Fruit fly (Drosophila melanogaster) whole organism, pupa: ENCODE measurements around the gene CG4631.

Experiments
- CG10348 ChIP-seq: fragments of 200-800 bp; sonication (Bioruptor generic); IDR thresholded peaks from 2 replicates; pipeline ENCODE4 v1.3.6; 2022; ENCODE audit warnings: missing biosample characterization, missing genetic modification characterization
- CG13204 ChIP-seq: fragments of 200-800 bp; sonication (Bioruptor generic); optimal IDR thresholded peaks from 2 replicates; lab custom pipeline; 2018; ENCODE audit warnings: missing biosample characterization, mild to moderate bottlenecking, missing genetic modification characterization, moderate library complexity
- CG15710 ChIP-seq: fragments of 200-800 bp; sonication (Bioruptor generic); optimal IDR thresholded peaks from 2 replicates; lab custom pipeline; 2018; ENCODE audit warnings: missing biosample characterization, mild to moderate bottlenecking, missing genetic modification characterization, moderate library complexity
- CG17806 ChIP-seq: fragments of 200-800 bp; sonication (Bioruptor generic); optimal IDR thresholded peaks from 2 replicates; lab custom pipeline; 2018; ENCODE audit warnings: missing biosample characterization, mild to moderate bottlenecking, missing genetic modification characterization, moderate library complexity
- CG34367 ChIP-seq: fragments of 200-800 bp; sonication (Bioruptor generic); optimal IDR thresholded peaks from 2 replicates; lab custom pipeline; 2018; ENCODE audit warnings: missing biosample characterization, mild to moderate bottlenecking, missing genetic modification characterization
- CG4496 ChIP-seq: fragments of 200-800 bp; sonication (Bioruptor generic); IDR thresholded peaks from 3 replicates; pipeline ENCODE4 v1.3.6; 2022; ENCODE audit warnings: missing biosample characterization, missing genetic modification characterization
- CG8301 ChIP-seq: fragments of 200-800 bp; sonication (Bioruptor generic); optimal IDR thresholded peaks from 2 replicates; lab custom pipeline; 2018; ENCODE audit warnings: missing biosample characterization, mild to moderate bottlenecking, missing genetic modification characterization
- CG9948 ChIP-seq: fragments of 200-800 bp; sonication (Bioruptor generic); optimal IDR thresholded peaks from 2 replicates; lab custom pipeline; 2018; ENCODE audit warnings: missing biosample characterization, mild to moderate bottlenecking, missing genetic modification characterization, moderate library complexity
- D1 ChIP-seq: fragments of 200-800 bp; sonication (Bioruptor generic); optimal IDR thresholded peaks from 2 replicates; lab custom pipeline; 2018; ENCODE audit warnings: missing biosample characterization, mild to moderate bottlenecking, missing genetic modification characterization, moderate library complexity
- EcR ChIP-seq: fragments of 200-800 bp; sonication (Bioruptor generic); optimal IDR thresholded peaks from 3 replicates; lab custom pipeline; 2019; ENCODE audit warnings: missing biosample characterization, missing genetic modification characterization, mild to moderate bottlenecking, moderate library complexity, missing genetic modification reagents
- Snoo ChIP-seq: fragments of 200-800 bp; sonication (Bioruptor generic); optimal IDR thresholded peaks from 3 replicates; lab custom pipeline; 2017; ENCODE audit warnings: missing biosample characterization, mild to moderate bottlenecking, missing genetic modification characterization, inconsistent platforms
- fd96Ca ChIP-seq: fragments of 200-800 bp; sonication (Bioruptor generic); IDR thresholded peaks from 3 replicates; pipeline ENCODE4 v1.3.6; 2022; ENCODE audit warnings: missing biosample characterization, missing genetic modification characterization
- rn ChIP-seq: fragments of 200-800 bp; sonication (Bioruptor generic); IDR thresholded peaks from 2 replicates; pipeline ENCODE4 v1.3.6; 2022; ENCODE audit warnings: missing biosample characterization, missing genetic modification characterization

DNA sequence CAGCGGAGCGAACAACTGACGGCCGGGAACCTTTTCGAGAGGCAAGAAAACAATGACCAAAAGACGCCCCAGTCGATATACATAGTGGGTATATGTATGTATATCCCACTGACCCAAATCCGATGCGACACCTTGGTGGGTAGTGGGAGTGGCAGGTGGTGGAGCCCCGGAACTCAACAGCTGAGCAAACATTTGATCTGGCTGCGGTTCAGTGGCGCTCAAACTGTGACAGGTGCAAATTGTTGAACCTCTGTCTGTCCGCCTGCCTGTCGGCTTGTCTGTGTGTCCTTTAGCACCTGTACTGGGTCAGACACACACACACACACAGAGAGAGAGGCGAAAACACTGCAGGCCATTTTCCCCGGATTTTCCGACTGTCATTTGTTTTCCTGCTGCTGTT is 36.3 kb downstream of the CG4631 start:
- TF ChIP-seq Snoo (no peak), CG8301 (no peak), CG17806 (no peak), CG10348 (GFP tag; lab: Robert Waterston, UW) (no peak), CG15710 (tag; lab: Kevin White, UChicago) (no peak), CG9948 (tag; lab: Kevin White, UChicago) (no peak), EcR (no peak), CG13204 (no peak), fd96Ca (GFP tag; lab: Robert Waterston, UW) (no peak), CG34367 (no peak), rn (GFP tag; lab: Robert Waterston, UW) (no peak), CG4496 (no peak), D1 (no peak)
